Worm (Caenorhabditis elegans) whole organism, L2 larva: Measurements from ENCODE around the gene ZK899.2.

Source experiments
- R02D3.7 ChIP-seq: fragments of 150-350 bp; optimal IDR thresholded peaks from 2 replicates; lab custom pipeline; 2014; ENCODE audit warnings: missing biosample characterization, missing genetic modification characterization
- ama-1 ChIP-seq: fragments of 150-350 bp; optimal IDR thresholded peaks from 2 replicates; lab custom pipeline; 2018; ENCODE audit warnings: inconsistent platforms
- elt-3 ChIP-seq: sonication (generic microtip); optimal IDR thresholded peaks from 2 replicates; lab custom pipeline; 2017; ENCODE audit warnings: missing biosample characterization, missing genetic modification characterization
- lin-13 ChIP-seq: fragments of 150-350 bp; optimal IDR thresholded peaks from 2 replicates; lab custom pipeline; 2014; ENCODE audit warnings: missing biosample characterization, missing genetic modification reagents, missing genetic modification characterization
- mab-5 ChIP-seq: fragments of 150-350 bp; optimal IDR thresholded peaks from 2 replicates; lab custom pipeline; 2014; ENCODE audit warnings: missing biosample characterization, missing genetic modification characterization
- nhr-237 ChIP-seq: fragments of 150-350 bp; optimal IDR thresholded peaks from 2 replicates; lab custom pipeline; 2014; ENCODE audit warnings: missing biosample characterization, missing genetic modification characterization

DNA sequence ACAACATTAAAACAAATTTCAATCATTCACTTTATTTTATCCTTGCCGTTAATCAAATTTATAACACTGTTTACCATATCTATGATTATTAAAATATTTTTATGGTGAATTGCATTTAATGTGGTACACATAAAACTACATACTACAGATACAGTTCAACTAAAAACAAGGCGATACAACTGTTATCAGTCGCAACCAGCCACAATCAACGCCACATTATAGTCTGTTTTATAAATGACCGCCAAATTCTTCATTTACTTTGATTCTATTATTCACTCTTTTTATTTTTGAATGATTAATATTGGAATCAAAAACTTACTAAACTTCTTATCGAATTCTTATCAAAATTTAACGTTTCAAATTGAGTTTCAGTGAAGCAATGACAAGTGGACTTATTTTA, 23.7 kb downstream of the ZK899.2 start, which contains the start of gene B0272.4:
- TF ChIP-seq mab-5 (tag; lab: Kevin White, UChicago) (no peak), lin-13 (no peak), R02D3.7 (tag; lab: Kevin White, UChicago) (no peak), ama-1 (no peak), elt-3 (no peak), nhr-237 (tag; lab: Kevin White, UChicago) (no peak)
